Worm (Caenorhabditis elegans) whole organism, L3 larva: ENCODE measurements around the gene bbln-1.

Experiments used
- R02D3.7 ChIP-seq: fragments of 150-350 bp; optimal IDR thresholded peaks from 2 replicates; lab custom pipeline; 2014; ENCODE audit warnings: missing biosample characterization, missing genetic modification characterization
- ZK546.5 ChIP-seq: sonication (generic microtip); optimal IDR thresholded peaks from 2 replicates; lab custom pipeline; 2017; ENCODE audit warnings: missing biosample characterization, missing genetic modification characterization
- aly-2 ChIP-seq: fragments of 150-350 bp; optimal IDR thresholded peaks from 2 replicates; lab custom pipeline; 2014; ENCODE audit warnings: missing biosample characterization, missing genetic modification characterization
- ama-1 ChIP-seq: fragments of 150-350 bp; optimal IDR thresholded peaks from 2 replicates; lab custom pipeline; 2018
- ceh-16 ChIP-seq: sonication (generic microtip); optimal IDR thresholded peaks from 2 replicates; lab custom pipeline; 2017; ENCODE audit warnings: missing biosample characterization, missing genetic modification characterization
- ceh-28 ChIP-seq: fragments of 150-350 bp; optimal IDR thresholded peaks from 2 replicates; lab custom pipeline; 2014; ENCODE audit warnings: missing biosample characterization, missing genetic modification reagents, missing genetic modification characterization
- ceh-82 ChIP-seq: fragments of 150-350 bp; optimal IDR thresholded peaks from 2 replicates; lab custom pipeline; 2014; ENCODE audit warnings: missing biosample characterization, missing genetic modification characterization
- ceh-9 ChIP-seq: sonication (generic microtip); optimal IDR thresholded peaks from 2 replicates; lab custom pipeline; 2018; ENCODE audit warnings: missing biosample characterization, missing genetic modification characterization
- daf-12 ChIP-seq: fragments of 150-350 bp; optimal IDR thresholded peaks from 2 replicates; lab custom pipeline; 2014; ENCODE audit warnings: missing biosample characterization, missing genetic modification reagents, missing genetic modification characterization
- egl-27 ChIP-seq: sonication (generic microtip); optimal IDR thresholded peaks from 4 replicates; lab custom pipeline; 2017; ENCODE audit warnings: missing biosample characterization, missing genetic modification reagents, missing genetic modification characterization
- egl-5 ChIP-seq: fragments of 150-350 bp; optimal IDR thresholded peaks from 2 replicates; lab custom pipeline; 2017; ENCODE audit warnings: missing biosample characterization, missing genetic modification reagents, missing genetic modification characterization, inconsistent platforms
- elt-1 ChIP-seq: fragments of 150-350 bp; optimal IDR thresholded peaks from 2 replicates; lab custom pipeline; 2014; ENCODE audit warnings: missing biosample characterization, missing genetic modification characterization
- elt-2 ChIP-seq: sonication (generic microtip); optimal IDR thresholded peaks from 2 replicates; lab custom pipeline; 2016; ENCODE audit warnings: missing genetic modification reagents, mild to moderate bottlenecking, missing genetic modification characterization, missing compliant biosample characterization
- elt-3 ChIP-seq, 3 experiments: fragments of 150-350 bp in 1 of 3; sonication (generic microtip) in 2 of 3; optimal IDR thresholded peaks; 2 replicates in 2 of 3; 4 replicates in 1 of 3; lab custom pipeline; 2014 to 2017; ENCODE audit warnings: missing biosample characterization in 3 of 3, missing genetic modification characterization in 3 of 3
- eor-1 ChIP-seq, 2 experiments: fragments of 150-350 bp; optimal IDR thresholded peaks; 2 replicates each; lab custom pipeline; 2014 to 2018; ENCODE audit warnings: missing biosample characterization in 2 of 2, missing genetic modification characterization in 2 of 2
- fkh-10 ChIP-seq: sonication (generic microtip); optimal IDR thresholded peaks from 2 replicates; lab custom pipeline; 2017; ENCODE audit warnings: missing biosample characterization, missing genetic modification reagents, missing genetic modification characterization
- fkh-2 ChIP-seq: fragments of 150-350 bp; optimal IDR thresholded peaks from 2 replicates; lab custom pipeline; 2014; ENCODE audit warnings: missing biosample characterization, missing genetic modification reagents, missing genetic modification characterization
- fos-1 ChIP-seq: fragments of 150-350 bp; optimal IDR thresholded peaks from 2 replicates; lab custom pipeline; 2014; ENCODE audit warnings: missing biosample characterization, missing genetic modification characterization
- hmg-11 ChIP-seq: sonication (generic microtip); optimal IDR thresholded peaks from 2 replicates; lab custom pipeline; 2016; ENCODE audit warnings: missing genetic modification characterization, missing compliant biosample characterization
- jun-1 ChIP-seq: fragments of 150-350 bp; optimal IDR thresholded peaks from 2 replicates; lab custom pipeline; 2014; ENCODE audit warnings: missing biosample characterization, missing genetic modification reagents, missing genetic modification characterization
- lin-15B ChIP-seq: fragments of 150-350 bp; optimal IDR thresholded peaks from 2 replicates; lab custom pipeline; 2014; ENCODE audit warnings: missing biosample characterization, missing genetic modification characterization
- lin-39 ChIP-seq: fragments of 150-350 bp; optimal IDR thresholded peaks from 2 replicates; lab custom pipeline; 2018; ENCODE audit warnings: missing biosample characterization, missing genetic modification reagents, missing genetic modification characterization
- lsy-12 ChIP-seq: sonication (generic microtip); optimal IDR thresholded peaks from 2 replicates; lab custom pipeline; 2016; ENCODE audit warnings: mild to moderate bottlenecking, missing genetic modification characterization, missing compliant biosample characterization
- mdl-1 ChIP-seq: fragments of 150-350 bp; optimal IDR thresholded peaks from 2 replicates; lab custom pipeline; 2014; ENCODE audit warnings: missing biosample characterization, missing genetic modification characterization
- mml-1 ChIP-seq: fragments of 150-350 bp; sonication (generic microtip); optimal IDR thresholded peaks from 3 replicates; lab custom pipeline; 2014; ENCODE audit warnings: missing biosample characterization, missing genetic modification characterization
- nfya-1 ChIP-seq: sonication (generic microtip); optimal IDR thresholded peaks from 2 replicates; lab custom pipeline; 2017; ENCODE audit warnings: missing genetic modification characterization, mild to moderate bottlenecking, missing compliant biosample characterization, antibody characterized with exemption, moderate library complexity; ENCODE audit not compliant: insufficient read depth
- nhr-11 ChIP-seq: fragments of 150-350 bp; optimal IDR thresholded peaks from 2 replicates; lab custom pipeline; 2014; ENCODE audit warnings: missing biosample characterization, missing genetic modification characterization
- nhr-12 ChIP-seq: fragments of 150-350 bp; optimal IDR thresholded peaks from 2 replicates; lab custom pipeline; 2014; ENCODE audit warnings: missing biosample characterization, missing genetic modification characterization
- nhr-23 ChIP-seq: fragments of 150-350 bp; optimal IDR thresholded peaks from 2 replicates; lab custom pipeline; 2014; ENCODE audit warnings: missing biosample characterization, missing genetic modification reagents, missing genetic modification characterization
- nhr-237 ChIP-seq: fragments of 150-350 bp; optimal IDR thresholded peaks from 2 replicates; lab custom pipeline; 2014; ENCODE audit warnings: missing biosample characterization, missing genetic modification characterization
- nhr-25 ChIP-seq: sonication (generic microtip); optimal IDR thresholded peaks from 2 replicates; lab custom pipeline; 2017; ENCODE audit warnings: missing biosample characterization, missing genetic modification characterization
- nhr-28 ChIP-seq: fragments of 150-350 bp; optimal IDR thresholded peaks from 2 replicates; lab custom pipeline; 2014; ENCODE audit warnings: missing biosample characterization, missing genetic modification characterization
- nhr-43 ChIP-seq: sonication (generic microtip); optimal IDR thresholded peaks from 2 replicates; lab custom pipeline; 2016; ENCODE audit warnings: mild to moderate bottlenecking, missing genetic modification characterization, missing compliant biosample characterization; ENCODE audit not compliant: poor library complexity, severe bottlenecking
- nhr-67 ChIP-seq: fragments of 150-350 bp; optimal IDR thresholded peaks from 2 replicates; lab custom pipeline; 2014; ENCODE audit warnings: missing biosample characterization, missing genetic modification characterization
- nhr-76 ChIP-seq: fragments of 150-350 bp; sonication (generic microtip); optimal IDR thresholded peaks from 5 replicates; lab custom pipeline; 2014; ENCODE audit warnings: missing biosample characterization, missing genetic modification characterization
- nhr-77 ChIP-seq: fragments of 150-350 bp; optimal IDR thresholded peaks from 2 replicates; lab custom pipeline; 2014; ENCODE audit warnings: missing biosample characterization, missing genetic modification characterization
- pha-4 ChIP-seq: fragments of 150-350 bp; optimal IDR thresholded peaks from 2 replicates; lab custom pipeline; 2014; ENCODE audit warnings: missing biosample characterization, missing genetic modification reagents, missing genetic modification characterization
- pqm-1 ChIP-seq: fragments of 150-350 bp; optimal IDR thresholded peaks from 2 replicates; lab custom pipeline; 2017; ENCODE audit warnings: missing biosample characterization, missing genetic modification characterization, inconsistent platforms
- sea-2 ChIP-seq: fragments of 150-350 bp; sonication (generic microtip); optimal IDR thresholded peaks from 4 replicates; lab custom pipeline; 2014; ENCODE audit warnings: missing biosample characterization, missing genetic modification reagents, missing genetic modification characterization
- skn-1 ChIP-seq: fragments of 150-350 bp; optimal IDR thresholded peaks from 2 replicates; lab custom pipeline; 2014; ENCODE audit warnings: missing biosample characterization, missing genetic modification characterization
- snpc-4 ChIP-seq: fragments of 150-350 bp; optimal IDR thresholded peaks from 2 replicates; lab custom pipeline; 2014; ENCODE audit warnings: missing biosample characterization, missing genetic modification characterization
- tbx-2 ChIP-seq: sonication (generic microtip); optimal IDR thresholded peaks from 2 replicates; lab custom pipeline; 2016; ENCODE audit warnings: mild to moderate bottlenecking, missing genetic modification characterization, missing compliant biosample characterization
- unc-39 ChIP-seq: sonication (generic microtip); optimal IDR thresholded peaks from 4 replicates; lab custom pipeline; 2017; ENCODE audit warnings: missing biosample characterization, missing genetic modification characterization
- unc-62 ChIP-seq: fragments of 150-350 bp; sonication (generic microtip); optimal IDR thresholded peaks from 4 replicates; lab custom pipeline; 2014; ENCODE audit warnings: missing biosample characterization, missing genetic modification reagents, missing genetic modification characterization
- zag-1 ChIP-seq: fragments of 150-350 bp; optimal IDR thresholded peaks from 2 replicates; lab custom pipeline; 2014; ENCODE audit warnings: missing biosample characterization, missing genetic modification characterization
- ztf-11 ChIP-seq: fragments of 150-350 bp; optimal IDR thresholded peaks from 2 replicates; lab custom pipeline; 2014; ENCODE audit warnings: missing biosample characterization, missing genetic modification characterization
- ztf-4 ChIP-seq: fragments of 150-350 bp; optimal IDR thresholded peaks from 2 replicates; lab custom pipeline; 2014; ENCODE audit warnings: missing biosample characterization, missing genetic modification characterization

bbln-1 gene

DNA sequence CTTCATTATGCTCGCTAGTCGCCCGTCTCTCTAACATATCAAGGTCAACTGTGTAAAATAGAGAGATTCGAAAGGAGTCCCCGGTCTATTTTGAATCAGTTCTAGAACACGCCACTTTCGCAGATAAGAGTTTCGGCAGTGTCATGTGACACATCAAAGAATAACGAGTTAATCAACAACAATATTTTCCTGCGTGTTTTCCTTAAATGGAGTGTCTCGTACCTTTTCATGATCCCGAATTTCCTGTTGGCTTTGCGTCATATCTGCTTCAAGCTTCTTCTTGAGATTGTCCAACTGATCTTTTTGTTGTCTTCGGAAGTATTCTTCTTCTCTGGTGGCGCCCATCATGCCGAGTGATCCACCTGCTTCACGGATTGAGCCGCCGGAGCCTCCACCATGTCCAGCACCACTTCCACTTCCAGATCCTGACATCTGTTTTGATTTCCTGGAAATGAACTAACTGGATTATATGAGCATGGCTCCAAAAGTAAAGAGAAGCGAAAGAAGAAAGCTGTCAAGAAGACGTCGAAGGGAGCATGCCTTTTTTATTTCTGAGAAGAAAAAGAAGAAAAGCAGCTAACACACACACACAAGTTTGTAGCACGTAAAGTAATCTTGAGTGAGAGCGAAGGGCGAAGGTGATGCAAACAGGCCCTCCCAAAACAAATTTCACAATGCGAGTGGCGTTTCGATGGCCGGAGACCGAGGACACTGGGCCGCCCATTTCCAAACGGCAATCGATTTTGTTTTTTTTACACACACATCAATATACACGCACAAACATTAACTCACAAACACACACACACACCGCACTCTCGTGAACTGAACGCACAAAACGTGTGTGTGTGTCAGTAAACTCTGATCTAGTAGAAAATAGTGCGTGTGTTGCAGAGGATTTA, 36.9 kb downstream of the bbln-1 start:
- TF ChIP-seq unc-62 (GFP tag; lab: Kevin White, UChicago) (peak; percentile 56), zag-1 (tag; lab: Kevin White, UChicago) (no peak), unc-39 (tag; lab: Kevin White, UChicago) (no peak), lsy-12 (no peak), ceh-9 (tag; lab: Kevin White, UChicago) (no peak), sea-2 (GFP tag; lab: Kevin White, UChicago) (no peak), ZK546.5 (no peak), ama-1 (lab: Kevin White, UChicago) (peak; percentile 91), tbx-2 (tag; lab: Kevin White, UChicago) (no peak), mml-1 (no peak), ztf-4 (tag; lab: Kevin White, UChicago) (no peak), jun-1 (tag; lab: Kevin White, UChicago) (peak; percentile 15), lin-15B (tag; lab: Kevin White, UChicago) (no peak), egl-27 (no peak), nhr-76 (tag; lab: Kevin White, UChicago) (no peak), ztf-11 (tag; lab: Kevin White, UChicago) (no peak), nhr-28 (tag; lab: Kevin White, UChicago) (no peak), mdl-1 (no peak), daf-12 (tag; lab: Kevin White, UChicago) (no peak), pqm-1 (tag; lab: Kevin White, UChicago) (peak; percentile 67), ceh-16 (tag; lab: Kevin White, UChicago) (no peak), snpc-4 (no peak), nhr-67 (tag; lab: Kevin White, UChicago) (no peak), egl-5 (tag; lab: Kevin White, UChicago) (no peak), elt-1 (tag; lab: Kevin White, UChicago) (no peak), nhr-77 (tag; lab: Kevin White, UChicago) (no peak), fkh-2 (no peak), fkh-10 (GFP tag; lab: Kevin White, UChicago) (no peak), skn-1 (no peak), elt-3 (tag; optimal IDR thresholded peaks at IDR 0.05; lab: Kevin White, UChicago) (peak in 1 of 3 experiments; percentile 64), R02D3.7 (tag; lab: Kevin White, UChicago) (no peak), eor-1 (tag; optimal IDR thresholded peaks at IDR 0.05; lab: Kevin White, UChicago) (no peak), nhr-25 (tag; lab: Kevin White, UChicago) (peak; percentile 62), hmg-11 (tag; lab: Kevin White, UChicago) (no peak), nhr-43 (peak; percentile 74), nfya-1 (tag; lab: Kevin White, UChicago) (peak; percentile 21), nhr-237 (tag; lab: Kevin White, UChicago) (no peak), nhr-23 (tag; lab: Kevin White, UChicago) (peak; percentile 61), elt-2 (tag; lab: Kevin White, UChicago) (peak; percentile 63), aly-2 (no peak), lin-39 (peak; percentile 0), nhr-11 (tag; lab: Kevin White, UChicago) (peak; percentile 30), ceh-28 (tag; lab: Kevin White, UChicago) (peak; percentile 55), ceh-82 (tag; lab: Kevin White, UChicago) (no peak), fos-1 (tag; lab: Kevin White, UChicago) (no peak), pha-4 (tag; lab: Kevin White, UChicago) (peak; percentile 91), nhr-12 (tag; lab: Kevin White, UChicago) (no peak)
